Worm (Caenorhabditis elegans) whole organism, L1 larva: ENCODE measurements around the gene C33A11.2.
A peak's percentile ranks its signal among the peaks of the same experiment; 100 is the strongest.

Experiments
- Y116A8C.19 ChIP-seq: sonication (generic microtip); optimal IDR thresholded peaks from 2 replicates; lab custom pipeline; 2016; ENCODE audit warnings: missing compliant biosample characterization, missing genetic modification characterization, borderline replicate concordance
- aha-1 ChIP-seq: fragments of 150-350 bp; optimal IDR thresholded peaks from 2 replicates; lab custom pipeline; 2014; ENCODE audit warnings: missing biosample characterization, missing genetic modification characterization
- alr-1 ChIP-seq: fragments of 200-800 bp; sonication (Bioruptor generic); optimal IDR thresholded peaks from 2 replicates; lab custom pipeline; 2018; ENCODE audit warnings: borderline replicate concordance, mild to moderate bottlenecking, missing genetic modification characterization, missing compliant biosample characterization
- ama-1 ChIP-seq: fragments of 150-350 bp; optimal IDR thresholded peaks from 2 replicates; lab custom pipeline; 2014
- ceh-63 ChIP-seq: fragments of 200-800 bp; sonication (Bioruptor generic); optimal IDR thresholded peaks from 2 replicates; lab custom pipeline; 2018; ENCODE audit warnings: mild to moderate bottlenecking, missing genetic modification characterization, missing compliant biosample characterization
- ceh-8 ChIP-seq: fragments of 200-800 bp; sonication (Bioruptor generic); optimal IDR thresholded peaks from 2 replicates; lab custom pipeline; 2018; ENCODE audit warnings: mild to moderate bottlenecking, missing genetic modification characterization, moderate library complexity, missing compliant biosample characterization
- ceh-82 ChIP-seq, 3 experiments: fragments of 150-350 bp in 1 of 3; sonication (generic microtip) in 2 of 3; optimal IDR thresholded peaks; 2 replicates each; lab custom pipeline; 2014 to 2017; ENCODE audit warnings: missing biosample characterization in 3 of 3, missing genetic modification characterization in 3 of 3
- ceh-88 ChIP-seq: fragments of 200-800 bp; sonication (Bioruptor generic); IDR thresholded peaks from 2 replicates; pipeline ENCODE4 v1.3.6; 2022; ENCODE audit warnings: missing genetic modification characterization, missing compliant biosample characterization
- ceh-90 ChIP-seq: sonication (generic microtip); optimal IDR thresholded peaks from 2 replicates; lab custom pipeline; 2016; ENCODE audit warnings: missing genetic modification characterization, missing compliant biosample characterization
- dpl-1 ChIP-seq, 3 experiments: fragments of 150-350 bp in 2 of 3; sonication (generic microtip) in 1 of 3; optimal IDR thresholded peaks; 2 replicates each; lab custom pipeline; 2014 to 2017; ENCODE audit warnings: missing biosample characterization in 3 of 3, missing genetic modification characterization in 3 of 3, missing genetic modification reagents in 3 of 3
- dsc-1 ChIP-seq: sonication (generic microtip); optimal IDR thresholded peaks from 2 replicates; lab custom pipeline; 2016; ENCODE audit warnings: mild to moderate bottlenecking, missing genetic modification characterization, missing compliant biosample characterization
- efl-1 ChIP-seq, 4 experiments: fragments of 150-350 bp; optimal IDR thresholded peaks in 3 of 4; peaks in 1 of 4; 1 replicate in 1 of 4; 2 replicates in 3 of 4; lab custom pipeline; 2014; ENCODE audit warnings: missing biosample characterization in 2 of 4, missing genetic modification characterization in 2 of 4, missing genetic modification reagents in 2 of 4
- egl-13 ChIP-seq: sonication (generic microtip); optimal IDR thresholded peaks from 2 replicates; lab custom pipeline; 2016; ENCODE audit warnings: missing genotype, missing genetic modification reagents, missing genetic modification characterization, missing compliant biosample characterization
- elt-3 ChIP-seq, 6 experiments: fragments of 150-350 bp in 1 of 6; sonication (generic microtip); optimal IDR thresholded peaks; 2 replicates each; lab custom pipeline; 2017 to 2018; ENCODE audit warnings: missing biosample characterization in 6 of 6, missing genetic modification characterization in 6 of 6, inconsistent platforms in 1 of 6
- fkh-10 ChIP-seq: sonication (generic microtip); optimal IDR thresholded peaks from 2 replicates; lab custom pipeline; 2017; ENCODE audit warnings: missing biosample characterization, missing genetic modification reagents, missing genetic modification characterization
- fkh-8 ChIP-seq: sonication (generic microtip); optimal IDR thresholded peaks from 2 replicates; lab custom pipeline; 2016; ENCODE audit warnings: mild to moderate bottlenecking, missing genetic modification characterization, missing compliant biosample characterization
- fos-1 ChIP-seq: fragments of 150-350 bp; optimal IDR thresholded peaks from 2 replicates; lab custom pipeline; 2014; ENCODE audit warnings: missing biosample characterization, missing genetic modification characterization
- grh-1 ChIP-seq: fragments of 200-800 bp; sonication (Bioruptor generic); IDR thresholded peaks from 2 replicates; pipeline ENCODE4 v1.3.6; 2022; ENCODE audit warnings: missing genetic modification reagents, missing genetic modification characterization, missing compliant biosample characterization
- isw-1 ChIP-seq: fragments of 200-800 bp; sonication (Bioruptor generic); IDR thresholded peaks from 2 replicates; pipeline ENCODE4 v1.3.6; 2022; ENCODE audit warnings: missing genetic modification characterization, missing compliant biosample characterization
- lin-13 ChIP-seq: fragments of 150-350 bp; optimal IDR thresholded peaks from 2 replicates; lab custom pipeline; 2014; ENCODE audit warnings: missing biosample characterization, missing genetic modification reagents, missing genetic modification characterization
- lin-14 ChIP-seq: fragments of 200-800 bp; sonication (Bioruptor generic); optimal IDR thresholded peaks from 2 replicates; lab custom pipeline; 2018; ENCODE audit warnings: mild to moderate bottlenecking, missing genetic modification characterization, moderate library complexity, missing compliant biosample characterization
- lin-15B ChIP-seq: fragments of 150-350 bp; sonication (generic microtip); optimal IDR thresholded peaks from 3 replicates; lab custom pipeline; 2014; ENCODE audit warnings: missing biosample characterization, missing genetic modification characterization
- lin-39 ChIP-seq: fragments of 150-350 bp; optimal IDR thresholded peaks from 2 replicates; lab custom pipeline; 2014; ENCODE audit warnings: missing biosample characterization, missing genetic modification reagents, missing genetic modification characterization
- lir-3 ChIP-seq: sonication (generic microtip); optimal IDR thresholded peaks from 2 replicates; lab custom pipeline; 2016; ENCODE audit warnings: mild to moderate bottlenecking, missing genetic modification characterization, moderate library complexity, missing compliant biosample characterization; ENCODE audit not compliant: poor library complexity
- lsy-2 ChIP-seq, 2 experiments: fragments of 150-350 bp; optimal IDR thresholded peaks; 2 replicates each; lab custom pipeline; 2014; ENCODE audit warnings: missing biosample characterization in 2 of 2, missing genetic modification characterization in 2 of 2
- mab-9 ChIP-seq: fragments of 200-800 bp; sonication (Bioruptor generic); IDR thresholded peaks from 2 replicates; pipeline ENCODE4 v1.3.6; 2022; ENCODE audit warnings: missing genetic modification reagents, missing genetic modification characterization, missing compliant biosample characterization
- mef-2 ChIP-seq: fragments of 150-350 bp; optimal IDR thresholded peaks from 2 replicates; lab custom pipeline; 2014; ENCODE audit warnings: missing biosample characterization, missing genetic modification characterization
- nhr-28 ChIP-seq: fragments of 150-350 bp; optimal IDR thresholded peaks from 2 replicates; lab custom pipeline; 2014; ENCODE audit warnings: missing biosample characterization, missing genetic modification characterization
- nhr-47 ChIP-seq: sonication (generic microtip); optimal IDR thresholded peaks from 2 replicates; lab custom pipeline; 2016; ENCODE audit warnings: mild to moderate bottlenecking, missing genetic modification characterization, moderate library complexity, missing compliant biosample characterization
- nhr-71 ChIP-seq: sonication (generic microtip); optimal IDR thresholded peaks from 2 replicates; lab custom pipeline; 2016; ENCODE audit warnings: mild to moderate bottlenecking, missing genetic modification characterization, moderate library complexity, missing compliant biosample characterization
- nhr-76 ChIP-seq: sonication (generic microtip); optimal IDR thresholded peaks from 2 replicates; lab custom pipeline; 2017; ENCODE audit warnings: missing biosample characterization, missing genetic modification characterization
- nhr-84 ChIP-seq: sonication (generic microtip); optimal IDR thresholded peaks from 2 replicates; lab custom pipeline; 2017; ENCODE audit warnings: missing biosample characterization, missing genetic modification characterization
- pqm-1 ChIP-seq: sonication (generic microtip); optimal IDR thresholded peaks from 3 replicates; lab custom pipeline; 2017; ENCODE audit warnings: missing biosample characterization, missing genetic modification characterization
- rnt-1 ChIP-seq: sonication (generic microtip); optimal IDR thresholded peaks from 2 replicates; lab custom pipeline; 2016; ENCODE audit warnings: mild to moderate bottlenecking, missing genetic modification characterization, moderate library complexity, missing compliant biosample characterization
- skn-1 ChIP-seq: fragments of 150-350 bp; optimal IDR thresholded peaks from 2 replicates; lab custom pipeline; 2014; ENCODE audit warnings: missing biosample characterization, missing genetic modification characterization
- snpc-4 ChIP-seq: fragments of 150-350 bp; optimal IDR thresholded peaks from 2 replicates; lab custom pipeline; 2014; ENCODE audit warnings: missing biosample characterization, missing genetic modification characterization
- snu-23 ChIP-seq: sonication (generic microtip); optimal IDR thresholded peaks from 2 replicates; lab custom pipeline; 2016; ENCODE audit warnings: missing genetic modification characterization, missing compliant biosample characterization
- tbx-2 ChIP-seq: sonication (generic microtip); optimal IDR thresholded peaks from 2 replicates; lab custom pipeline; 2016; ENCODE audit warnings: missing genetic modification characterization, missing compliant biosample characterization
- tlp-1 ChIP-seq: fragments of 150-350 bp; optimal IDR thresholded peaks from 2 replicates; lab custom pipeline; 2014; ENCODE audit warnings: missing biosample characterization, missing genetic modification characterization
- unc-86 ChIP-seq: sonication (generic microtip); optimal IDR thresholded peaks from 2 replicates; lab custom pipeline; 2016; ENCODE audit warnings: missing genetic modification characterization, missing compliant biosample characterization
- vab-15 ChIP-seq: sonication (generic microtip); optimal IDR thresholded peaks from 2 replicates; lab custom pipeline; 2017; ENCODE audit warnings: missing genotype, mild to moderate bottlenecking, missing genetic modification characterization, missing compliant biosample characterization
- xbp-1 ChIP-seq: sonication (generic microtip); optimal IDR thresholded peaks from 2 replicates; lab custom pipeline; 2016; ENCODE audit warnings: missing genetic modification characterization, missing compliant biosample characterization
- zip-4 ChIP-seq: fragments of 200-800 bp; sonication (Bioruptor generic); optimal IDR thresholded peaks from 2 replicates; lab custom pipeline; 2018; ENCODE audit warnings: mild to moderate bottlenecking, missing genetic modification characterization, moderate library complexity, missing compliant biosample characterization

The C33A11.2 gene

DNA sequence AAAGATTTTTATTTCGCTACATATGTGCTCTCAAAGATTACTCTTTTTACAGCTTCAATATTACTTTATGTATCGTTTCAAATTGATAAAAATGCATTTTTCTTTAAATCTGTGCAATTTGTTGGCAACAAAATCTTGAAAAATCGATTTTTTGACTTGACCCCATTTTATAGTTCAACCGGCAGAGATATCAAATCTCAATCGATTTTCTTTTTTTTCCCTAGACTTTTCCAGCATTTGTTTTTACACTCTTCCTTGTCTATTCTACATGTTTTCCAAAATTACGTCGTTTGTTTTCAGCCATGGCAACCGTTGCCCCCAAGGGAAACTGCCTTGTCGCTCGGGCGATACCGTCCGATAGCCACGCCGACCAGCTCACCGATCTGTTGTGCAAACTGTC lies 10.9 kb upstream of the C33A11.2 start, which contains the start of gene nfki-1:
TSS of gene nfki-1 (plus strand) at position 301 of the 400 bp plus-strand sequence.
- no peak for TF ChIP-seq xbp-1
- TF ChIP-seq grh-1 (GFP tag; lab: Robert Waterston, UW), result no peak
- TF ChIP-seq ceh-63 (GFP tag; lab: Kevin White, UChicago), result no peak
- TF ChIP-seq fkh-8 (tag; lab: Kevin White, UChicago), result no peak
- TF ChIP-seq ceh-8 (GFP tag; lab: Kevin White, UChicago), result no peak
- no peak for TF ChIP-seq Y116A8C.19 (tag; lab: Kevin White, UChicago)
- TF ChIP-seq isw-1 (GFP tag; lab: Robert Waterston, UW), result no peak
- no peak for TF ChIP-seq aha-1 (tag; lab: Kevin White, UChicago)
- TF ChIP-seq ama-1 (lab: Kevin White, UChicago), result no peak
- no peak for TF ChIP-seq mab-9
- TF ChIP-seq, all 84 proteins: peak for 0

DNA sequence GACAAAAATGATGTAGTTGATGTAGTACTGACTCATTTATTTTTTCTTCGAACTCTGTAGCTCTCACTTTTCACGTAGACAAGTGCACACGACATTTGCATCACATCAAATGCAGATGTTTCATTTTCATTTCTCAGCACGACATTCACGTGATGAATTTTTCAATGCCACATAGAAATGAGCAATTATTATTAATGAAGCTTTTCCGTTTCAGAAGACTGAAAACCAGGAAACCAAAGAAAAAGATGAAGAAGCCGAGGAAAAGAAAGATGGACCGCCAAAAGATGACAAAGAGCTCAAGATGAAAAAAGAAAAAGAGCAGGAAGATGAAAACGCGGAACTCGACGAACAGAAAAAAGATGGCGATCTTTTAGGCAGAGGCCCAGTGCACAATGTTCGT lies 10.2 kb upstream of the C33A11.2 start:
- TF ChIP-seq nhr-71 (tag; lab: Kevin White, UChicago) (peak; percentile 63), nhr-47 (tag; lab: Kevin White, UChicago) (peak; percentile 57), egl-13 (peak; percentile 74), ceh-82 (tag; optimal IDR thresholded peaks at IDR 0.05; lab: Kevin White, UChicago) (peak in 1 of 3 experiments; percentile 17), snu-23 (GFP tag; lab: Kevin White, UChicago) (peak; percentile 16), dsc-1 (tag; lab: Kevin White, UChicago) (peak; percentile 69), lin-14 (GFP tag; lab: Kevin White, UChicago) (peak; percentile 70), fkh-10 (GFP tag; lab: Kevin White, UChicago) (peak; percentile 33), vab-15 (tag; lab: Kevin White, UChicago) (no peak), nhr-76 (tag; lab: Kevin White, UChicago) (no peak), ceh-90 (tag; lab: Kevin White, UChicago) (no peak), fkh-8 (tag; lab: Kevin White, UChicago) (peak; percentile 64), lsy-2 (tag; optimal IDR thresholded peaks at IDR 0.05; lab: Kevin White, UChicago) (peak; percentile 17 to 28), lin-13 (no peak), zip-4 (GFP tag; lab: Kevin White, UChicago) (no peak), fos-1 (tag; lab: Kevin White, UChicago) (peak; percentile 17), unc-86 (tag; lab: Kevin White, UChicago) (peak; percentile 76)

- TF ChIP-seq alr-1 (tag; lab: Kevin White, UChicago), result no peak
- TF ChIP-seq tlp-1 (tag; lab: Kevin White, UChicago), result no peak
- no peak for TF ChIP-seq egl-13
- no peak for TF ChIP-seq efl-1 (optimal IDR thresholded peaks at IDR 0.05; lab: Kevin White, UChicago)
- TF ChIP-seq efl-1 (GFP tag; optimal IDR thresholded peaks at IDR 0.05 in 1 of 2; lab: Kevin White, UChicago), result peak in 1 of 2 experiments; percentile 91
- TF ChIP-seq lin-15B, result no peak
- peak; percentile 91 for TF ChIP-seq snpc-4 (tag; lab: Kevin White, UChicago)
- no peak for TF ChIP-seq rnt-1 (tag; lab: Kevin White, UChicago)
- TF ChIP-seq zip-4 (GFP tag; lab: Kevin White, UChicago), result no peak
Observed at ce11 chrX:15362152-15362922, 3.5 kb upstream of the C33A11.2 start.

ce11 chrX:15365235-15365634 lies 557 bp upstream of the C33A11.2 start:
- peak; percentile 16 for TF ChIP-seq lin-39
- no peak for TF ChIP-seq mab-9
- TF ChIP-seq mef-2 (tag; lab: Kevin White, UChicago), result no peak
- peak; percentile 92 for TF ChIP-seq nhr-71 (tag; lab: Kevin White, UChicago)
- no peak for TF ChIP-seq pqm-1 (tag; lab: Kevin White, UChicago)
- TF ChIP-seq ceh-90 (tag; lab: Kevin White, UChicago), result no peak
- TF ChIP-seq nhr-84 (tag; lab: Kevin White, UChicago), result no peak
- TF ChIP-seq xbp-1, result peak; percentile 60
- peak; percentile 26 to 54 (median 45) for TF ChIP-seq dpl-1 (GFP tag; optimal IDR thresholded peaks at IDR 0.05; lab: Kevin White, UChicago)
- TF ChIP-seq skn-1, result peak; percentile 84
- peak; percentile 75 for TF ChIP-seq grh-1 (GFP tag; lab: Robert Waterston, UW)
- TF ChIP-seq ceh-8 (GFP tag; lab: Kevin White, UChicago), result no peak
- TF ChIP-seq ceh-88, result 0 out of 2 replicates have a peak, but pooled peaks have one; percentile 22
- peak; percentile 78 for TF ChIP-seq tbx-2
- no peak for TF ChIP-seq ama-1 (lab: Kevin White, UChicago)
- peak; percentile 76 for TF ChIP-seq lir-3 (tag; lab: Kevin White, UChicago)
- TF ChIP-seq elt-3 (tag; optimal IDR thresholded peaks at IDR 0.05; lab: Kevin White, UChicago), result peak in 1 of 6 experiments; percentile 27
- TF ChIP-seq ceh-82 (tag; optimal IDR thresholded peaks at IDR 0.05; lab: Kevin White, UChicago), result peak; percentile 29 to 53 (median 32)
- TF ChIP-seq nhr-28, result no peak
- peak; percentile 31 to 50 for TF ChIP-seq efl-1 (optimal IDR thresholded peaks at IDR 0.05; lab: Kevin White, UChicago)
- peak; percentile 46 to 95 for TF ChIP-seq efl-1 (GFP tag; optimal IDR thresholded peaks at IDR 0.05 in 1 of 2; lab: Kevin White, UChicago)
